Worm (Caenorhabditis elegans) whole organism, midembryonic: Measurements from ENCODE around the gene mep-1.
A peak's percentile ranks its signal among the peaks of the same experiment; 100 is the strongest.

Source experiments
- flt-1 ChIP-seq: fragments of 200-800 bp; sonication (Bioruptor generic); IDR thresholded peaks from 2 replicates; pipeline ENCODE4 v1.3.6; 2022; ENCODE audit warnings: missing genetic modification characterization, missing compliant biosample characterization
- ref-1 ChIP-seq: fragments of 200-800 bp; sonication (Bioruptor generic); conservative IDR thresholded peaks from 2 replicates; pipeline ENCODE4 v1.3.6; 2022; ENCODE audit warnings: missing genetic modification reagents, missing genetic modification characterization, missing compliant biosample characterization
- tab-1 ChIP-seq: fragments of 200-800 bp; sonication (Bioruptor generic); IDR thresholded peaks from 2 replicates; pipeline ENCODE4 v1.3.6; 2022; ENCODE audit warnings: missing genetic modification characterization, missing compliant biosample characterization
- ztf-29 ChIP-seq: fragments of 200-800 bp; sonication (Bioruptor generic); IDR thresholded peaks from 2 replicates; pipeline ENCODE4 v1.3.6; 2022; ENCODE audit warnings: missing genetic modification reagents, missing genetic modification characterization, missing compliant biosample characterization

ce11 chrIV:11497312-11497711, 27.1 kb upstream of the mep-1 start:
- TF ChIP-seq ztf-29 (GFP tag; lab: Robert Waterston, UW) (peak; percentile 55; the same call in 1 of the 2 replicates), tab-1 (GFP tag; lab: Robert Waterston, UW) (peak; percentile 56; the same call in 1 of the 2 replicates), ref-1 (0 out of 2 replicates have a peak, but pooled peaks have one; percentile 18), flt-1 (GFP tag; lab: Robert Waterston, UW) (peak; percentile 82)
